Worm (Caenorhabditis elegans) whole organism, L4/young adult: Measurements from ENCODE around the gene ZC504.1.

Experiments used
- W03F9.2 ChIP-seq: fragments of 150-350 bp; optimal IDR thresholded peaks from 2 replicates; lab custom pipeline; 2014; ENCODE audit warnings: missing biosample characterization, missing genetic modification characterization
- him-1 ChIP-seq: sonication (generic microtip); optimal IDR thresholded peaks from 2 replicates; lab custom pipeline; 2016; ENCODE audit warnings: missing genotype, missing genetic modification reagents, missing genetic modification characterization, missing compliant biosample characterization

ce11 chrX:10372556-10372955, 34.4 kb upstream of the ZC504.1 start, which contains the start of gene Y49A10A.2:
- TF ChIP-seq him-1 (tag; lab: Kevin White, UChicago) (no peak), W03F9.2 (no peak)
